Worm (Caenorhabditis elegans): ENCODE measurements around the gene lsy-2.
A peak's percentile ranks its signal among the peaks of the same experiment; 100 is the strongest.

Gene lsy-2

ce11 chrX:2071392-2072001 is 18.0 kb upstream of the lsy-2 start:
- TF ChIP-seq nhr-10 (tag; optimal IDR thresholded peaks at IDR 0.05) (no peak), dpl-1 (GFP tag; optimal IDR thresholded peaks at IDR 0.05) (peak; percentile 40), gei-8 (GFP tag; optimal IDR thresholded peaks at IDR 0.05) (no peak), egl-27 (tag; optimal IDR thresholded peaks at IDR 0.05) (no peak), F10B5.3 (tag; optimal IDR thresholded peaks at IDR 0.05) (no peak), nhr-11 (tag; optimal IDR thresholded peaks at IDR 0.05) (peak; percentile 62), mxl-3 (GFP tag; optimal IDR thresholded peaks at IDR 0.05) (peak; percentile 77), snpc-4 (tag; optimal IDR thresholded peaks at IDR 0.05) (no peak), ceh-32 (tag; optimal IDR thresholded peaks at IDR 0.05; ENCODE audit: poor library complexity) (no peak), ceh-28 (tag; optimal IDR thresholded peaks at IDR 0.05) (no peak), cey-2 (tag; optimal IDR thresholded peaks at IDR 0.05; ENCODE audit: borderline replicate concordance, insufficient read depth) (no peak), lin-38 (GFP tag; IDR thresholded peaks at IDR 0.05) (no peak), aha-1 (tag) (peak; percentile 98), zip-2 (tag; optimal IDR thresholded peaks at IDR 0.05) (no peak), tra-1 (GFP tag; IDR thresholded peaks at IDR 0.05) (0 out of 2 replicates have a peak, but pooled peaks have one; percentile 57), mxl-2 (GFP tag; conservative IDR thresholded peaks at IDR 0.05) (no peak), nhr-48 (tag; optimal IDR thresholded peaks at IDR 0.05) (peak; percentile 34), R02D3.7 (tag; optimal IDR thresholded peaks at IDR 0.05) (no peak), skn-1 (tag; optimal IDR thresholded peaks at IDR 0.05) (no peak), nhr-102 (tag; optimal IDR thresholded peaks at IDR 0.05) (no peak), nhr-28 (tag; optimal IDR thresholded peaks at IDR 0.05) (peak; percentile 42), hlh-30 (tag; optimal IDR thresholded peaks at IDR 0.05; ENCODE audit: insufficient read depth) (peak; percentile 98), lin-15B (tag; optimal IDR thresholded peaks at IDR 0.05) (no peak), Y105C5A.15 (GFP tag; IDR thresholded peaks at IDR 0.05) (no peak), dmd-9 (GFP tag; IDR thresholded peaks at IDR 0.05) (no peak), ZK337.2 (GFP tag; IDR thresholded peaks at IDR 0.05) (no peak), ctbp-1 (GFP tag; IDR thresholded peaks at IDR 0.05) (no peak), ceh-44 (GFP tag; IDR thresholded peaks at IDR 0.05) (no peak), rbr-2 (tag; optimal IDR thresholded peaks at IDR 0.05) (peak; percentile 61), lsy-2 (tag; optimal IDR thresholded peaks at IDR 0.05) (no peak), spr-3 (GFP tag; optimal IDR thresholded peaks at IDR 0.05) (no peak), F49E8.2 (tag; optimal IDR thresholded peaks at IDR 0.05; ENCODE audit: borderline replicate concordance) (no peak), ama-1 (optimal IDR thresholded peaks at IDR 0.05) (no peak), lin-29 (GFP tag; IDR thresholded peaks at IDR 0.05) (no peak), F37D6.2 (tag; optimal IDR thresholded peaks at IDR 0.05) (peak; percentile 44), daf-12 (tag; optimal IDR thresholded peaks at IDR 0.05) (no peak), set-16 (GFP tag; IDR thresholded peaks at IDR 0.05) (peak; percentile 59), daf-16 (GFP tag; optimal IDR thresholded peaks at IDR 0.05) (peak in 1 of 2 experiments; percentile 32), daf-16 (tag; optimal IDR thresholded peaks at IDR 0.05) (peak; percentile 95), lin-13 (GFP tag; optimal IDR thresholded peaks at IDR 0.05) (peak; percentile 34), nhr-111 (GFP tag; optimal IDR thresholded peaks at IDR 0.05) (no peak), aly-2 (tag; optimal IDR thresholded peaks at IDR 0.05) (no peak), nhr-77 (tag; optimal IDR thresholded peaks at IDR 0.05) (no peak), mdl-1 (tag; optimal IDR thresholded peaks at IDR 0.05) (peak; percentile 65 to 79), hmg-1.1 (GFP tag; IDR thresholded peaks at IDR 0.05) (peak; percentile 76), nhr-6 (tag; optimal IDR thresholded peaks at IDR 0.05) (peak; percentile 17), ceh-82 (tag; optimal IDR thresholded peaks at IDR 0.05) (no peak), tag-97 (GFP tag; IDR thresholded peaks at IDR 0.05) (no peak), dve-1 (tag; optimal IDR thresholded peaks at IDR 0.05; ENCODE audit: insufficient read depth) (peak; percentile 25), T20F7.1 (GFP tag; optimal IDR thresholded peaks at IDR 0.05) (peak; percentile 40), lin-39 (tag; optimal IDR thresholded peaks at IDR 0.05) (no peak), vab-7 (GFP tag; IDR thresholded peaks at IDR 0.05) (0 out of 2 replicates have a peak, but pooled peaks have one; percentile 9)
